Fruit fly (Drosophila melanogaster) whole organism, pupa: ENCODE results near the gene CG34310.
A peak's percentile ranks its signal among the peaks of the same experiment; 100 is the strongest.

Experiments used
- CG4496 ChIP-seq: fragments of 200-800 bp; sonication (Bioruptor generic); IDR thresholded peaks from 3 replicates; pipeline ENCODE4 v1.3.6; 2022; ENCODE audit warnings: missing biosample characterization, missing genetic modification characterization
- CG8159 ChIP-seq: fragments of 200-800 bp; sonication (Bioruptor generic); optimal IDR thresholded peaks from 3 replicates; lab custom pipeline; 2018; ENCODE audit warnings: missing biosample characterization, mild to moderate bottlenecking, missing genetic modification characterization, moderate library complexity
- EcR ChIP-seq: fragments of 200-800 bp; sonication (Bioruptor generic); optimal IDR thresholded peaks from 3 replicates; lab custom pipeline; 2019; ENCODE audit warnings: missing biosample characterization, missing genetic modification characterization, mild to moderate bottlenecking, moderate library complexity, missing genetic modification reagents
- Ets98B ChIP-seq: fragments of 200-800 bp; sonication (Bioruptor generic); IDR thresholded peaks from 2 replicates; pipeline ENCODE4 v1.3.6; 2022; ENCODE audit warnings: missing biosample characterization, missing genetic modification characterization
- rn ChIP-seq: fragments of 200-800 bp; sonication (Bioruptor generic); IDR thresholded peaks from 2 replicates; pipeline ENCODE4 v1.3.6; 2022; ENCODE audit warnings: missing biosample characterization, missing genetic modification characterization

DNA sequence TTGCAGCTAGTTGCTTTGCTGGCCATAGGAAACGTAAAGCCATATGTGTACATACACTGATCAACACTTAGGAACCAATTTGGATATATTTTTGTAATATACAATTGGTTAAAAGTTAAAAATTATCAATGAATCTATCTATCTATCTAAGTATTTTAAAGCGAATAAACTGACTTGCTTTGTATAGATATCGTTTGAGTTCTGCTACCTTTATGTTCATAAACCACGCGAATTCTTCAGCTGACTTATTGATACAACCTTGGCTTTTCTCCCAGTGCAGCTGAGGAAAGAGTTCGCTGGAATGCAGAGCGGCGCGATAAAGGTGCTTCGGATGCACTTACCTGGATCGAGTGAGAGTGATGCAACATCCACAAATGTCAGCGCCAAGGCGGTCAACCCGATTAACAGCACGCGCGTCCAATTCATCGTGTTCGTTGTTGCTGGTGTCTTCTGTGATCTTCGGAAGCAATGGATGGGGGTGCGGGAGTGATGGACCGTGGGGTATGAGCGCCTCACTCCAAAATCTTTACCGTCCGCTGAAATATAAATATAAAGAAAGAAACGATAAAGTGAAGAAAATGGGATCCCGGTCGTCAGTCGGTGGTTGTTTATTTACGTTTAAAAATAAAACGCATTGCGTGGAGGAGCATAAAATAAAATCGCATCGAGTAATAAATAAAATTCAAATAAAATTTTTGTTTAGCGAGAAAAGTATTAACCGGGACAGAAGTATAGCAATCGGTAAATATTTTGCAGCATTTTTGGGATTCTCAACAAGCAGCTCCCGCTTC is 38.1 kb downstream of the CG34310 start:
- no peak for TF ChIP-seq Ets98B (GFP tag; lab: Robert Waterston, UW)
- TF ChIP-seq CG4496 (GFP tag; lab: Robert Waterston, UW): no peak
- peak; percentile 55 for TF ChIP-seq EcR (GFP tag; lab: Kevin White, UChicago)
- TF ChIP-seq rn: no peak
- TF ChIP-seq CG8159 (tag; lab: Kevin White, UChicago): peak; percentile 62
